Fruit fly (Drosophila melanogaster): Measurements from ENCODE around the gene bai.
A peak's percentile ranks its signal among the peaks of the same experiment; 100 is the strongest.

The bai gene

DNA sequence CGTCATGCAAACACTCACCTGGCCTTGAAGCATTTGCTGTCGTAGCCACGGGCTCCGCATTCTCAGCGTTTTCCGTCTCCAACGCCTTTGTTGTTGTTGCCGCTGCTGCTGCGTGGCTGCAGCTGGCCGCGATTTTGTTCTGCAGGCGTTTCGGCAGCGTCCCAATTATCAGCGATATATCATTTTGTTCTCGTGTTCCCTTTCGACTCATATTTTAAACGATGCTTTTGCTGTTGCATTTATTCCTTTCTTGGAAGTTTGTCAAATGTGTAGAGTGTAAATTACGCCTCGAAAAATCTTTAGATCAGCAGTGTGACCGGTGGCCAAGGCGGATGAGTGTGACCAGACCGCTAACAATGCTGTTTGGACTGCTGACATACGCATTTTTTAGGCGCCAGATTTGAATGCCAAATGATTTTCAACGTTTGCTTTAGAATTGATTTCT, 6.0 kb upstream of the bai start, which contains the start of gene Smg6 (continued):
- TF ChIP-seq ftz-f1 (GFP tag; optimal IDR thresholded peaks at IDR 0.05) (peak; percentile 94), CG13296 (GFP tag; optimal IDR thresholded peaks at IDR 0.05) (no peak), CG17612 (GFP tag; IDR thresholded peaks at IDR 0.05) (no peak), Rfx (GFP tag; IDR thresholded peaks at IDR 0.05) (no peak), ewg (GFP tag; optimal IDR thresholded peaks at IDR 0.05) (peak; percentile 9), gce (GFP tag; IDR thresholded peaks at IDR 0.05) (no peak), CG17385 (GFP tag; optimal IDR thresholded peaks at IDR 0.05) (no peak), croc (GFP tag; conservative IDR thresholded peaks at IDR 0.05) (no peak), gcm2 (GFP tag; optimal IDR thresholded peaks at IDR 0.05) (no peak), Nf-YC (tag; optimal IDR thresholded peaks at IDR 0.05) (no peak), kah (GFP tag; optimal IDR thresholded peaks at IDR 0.05) (no peak), Dll (GFP tag; IDR thresholded peaks at IDR 0.05; ENCODE audit: partially characterized antibody) (peak; percentile 30; the same call in 1 of the 4 replicates)

DNA sequence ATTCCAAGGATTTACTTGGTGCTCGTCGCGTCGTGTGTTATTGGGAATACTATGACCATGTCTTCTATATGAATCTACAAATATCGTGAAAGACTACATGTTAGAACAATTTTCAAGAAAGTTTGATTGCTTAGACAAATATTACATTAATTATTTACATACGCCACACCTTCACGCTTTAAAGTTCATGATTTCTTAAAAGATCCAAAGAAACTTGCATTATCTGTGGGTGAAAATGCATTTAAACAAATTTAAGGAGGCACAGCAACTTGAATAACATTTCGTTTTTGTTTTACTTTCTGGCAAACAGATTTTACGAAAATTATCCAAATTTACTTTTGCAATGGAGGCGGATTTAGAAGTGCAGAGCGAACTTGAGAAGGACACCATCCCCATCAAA, 2.5 kb upstream of the bai start, which contains the start of gene CG31115:
Gene CG31115 (plus strand): TSS at position 301 of the 400 bp plus-strand sequence.
- TF ChIP-seq CG14860 (GFP tag; IDR thresholded peaks at IDR 0.05; ENCODE audit: partially characterized antibody) (no peak), Meics (GFP tag; optimal IDR thresholded peaks at IDR 0.05) (no peak), pnt (GFP tag; optimal IDR thresholded peaks at IDR 0.05) (no peak), Hr78 (GFP tag; optimal IDR thresholded peaks at IDR 0.05) (no peak), CG30403 (GFP tag; optimal IDR thresholded peaks at IDR 0.05) (no peak), CG6689 (GFP tag; IDR thresholded peaks at IDR 0.05) (no peak), B-H1 (GFP tag; IDR thresholded peaks at IDR 0.05) (no peak), Hand (GFP tag; optimal IDR thresholded peaks at IDR 0.05) (no peak), CG10147 (GFP tag; optimal IDR thresholded peaks at IDR 0.05) (no peak)

DNA sequence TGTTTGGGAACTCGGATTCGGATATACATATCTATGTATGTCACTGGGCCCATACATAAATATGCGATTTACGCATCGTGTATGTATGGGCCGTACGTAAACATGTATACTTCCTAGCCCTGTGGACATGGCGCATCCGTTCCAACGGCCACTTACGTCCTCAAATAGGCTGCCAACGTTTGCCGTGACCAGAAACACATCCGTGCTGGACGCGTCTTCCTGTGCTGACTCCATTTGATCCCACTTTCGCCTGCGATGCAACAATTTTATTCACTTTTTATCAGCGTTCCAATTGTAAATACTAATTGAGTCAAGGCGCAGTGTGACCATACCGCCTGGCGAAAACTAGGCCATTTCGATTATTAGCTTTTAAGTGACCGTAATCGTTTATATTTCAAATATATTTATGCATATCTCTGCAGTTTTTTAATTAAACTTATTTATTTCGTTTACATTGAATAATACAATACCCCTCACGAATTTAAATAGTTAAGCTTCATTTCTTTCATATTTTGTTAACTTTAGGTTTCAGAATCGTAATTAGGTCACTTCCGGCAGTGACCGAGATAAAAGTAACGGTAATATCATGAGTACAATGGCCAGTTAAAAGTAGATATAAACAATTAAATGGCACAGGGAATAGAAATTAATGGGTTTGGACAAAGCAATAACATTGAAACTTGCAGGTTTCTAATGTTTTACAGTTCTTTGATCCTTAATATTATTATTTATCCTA, 5.8 kb downstream of the bai start, which contains the start of gene 5PtaseI:
Gene 5PtaseI (minus strand): TSS at position 336 of the 736 bp plus-strand sequence.
- TF ChIP-seq CG30020 (tag; optimal IDR thresholded peaks at IDR 0.05) (peak; percentile 23), sima (GFP tag; optimal IDR thresholded peaks at IDR 0.05) (no peak), Sry-β (GFP tag; optimal IDR thresholded peaks at IDR 0.05) (no peak), nmo (GFP tag; optimal IDR thresholded peaks at IDR 0.05) (peak; percentile 7), Med (GFP tag) (no peak), CHES-1-like (GFP tag; optimal IDR thresholded peaks at IDR 0.05) (peak; percentile 4), CG10431 (GFP tag; optimal IDR thresholded peaks at IDR 0.05) (no peak), vnd (GFP tag; IDR thresholded peaks at IDR 0.05; ENCODE audit: partially characterized antibody) (no peak), CG32767 (GFP tag; IDR thresholded peaks at IDR 0.05) (0 out of 2 replicates have a peak, but pooled peaks have one; percentile 47), B-H2 (GFP tag; optimal IDR thresholded peaks at IDR 0.05) (no peak), Elba2 (GFP tag; optimal IDR thresholded peaks at IDR 0.05) (peak; percentile 4), hth (optimal IDR thresholded peaks at IDR 0.05) (no peak), usp (GFP tag; optimal IDR thresholded peaks at IDR 0.05) (no peak), cg (GFP tag; optimal IDR thresholded peaks at IDR 0.05) (peak; percentile 57), E2f2 (GFP tag; IDR thresholded peaks at IDR 0.05) (peak; percentile 73), gce (GFP tag; IDR thresholded peaks at IDR 0.05) (no peak), HmgZ (tag; optimal IDR thresholded peaks at IDR 0.05) (peak; percentile 28), kni (GFP tag; optimal IDR thresholded peaks at IDR 0.05) (peak; percentile 48), CG17829 (tag; optimal IDR thresholded peaks at IDR 0.05) (no peak), dmrt99B (tag; optimal IDR thresholded peaks at IDR 0.05) (no peak), Mad (GFP tag; optimal IDR thresholded peaks at IDR 0.05) (no peak), sd (tag; optimal IDR thresholded peaks at IDR 0.05) (no peak), Hand (GFP tag; optimal IDR thresholded peaks at IDR 0.05) (no peak), grau (tag; optimal IDR thresholded peaks at IDR 0.05) (peak; percentile 8), zen (tag; optimal IDR thresholded peaks at IDR 0.05) (peak; percentile 22), CG18476 (GFP tag; optimal IDR thresholded peaks at IDR 0.05) (no peak), dan (GFP tag; IDR thresholded peaks at IDR 0.05) (no peak), CG2116 (GFP tag; optimal IDR thresholded peaks at IDR 0.05) (peak; percentile 48)

Data from whole organism, embryonic.